Worm (Caenorhabditis elegans) whole organism, L2 larva: ENCODE measurements around the gene Y17G9B.8.

Source experiments
- C34F6.9 ChIP-seq: fragments of 150-350 bp; optimal IDR thresholded peaks from 2 replicates; lab custom pipeline; 2014; ENCODE audit warnings: missing biosample characterization, missing genetic modification characterization
- R02D3.7 ChIP-seq: fragments of 150-350 bp; optimal IDR thresholded peaks from 2 replicates; lab custom pipeline; 2014; ENCODE audit warnings: missing biosample characterization, missing genetic modification characterization
- Y55F3AM.14 ChIP-seq: fragments of 200-800 bp; sonication (Bioruptor generic); optimal IDR thresholded peaks from 2 replicates; lab custom pipeline; 2018; ENCODE audit warnings: mild to moderate bottlenecking, missing genetic modification characterization, missing compliant biosample characterization
- ZK546.5 ChIP-seq: sonication (generic microtip); optimal IDR thresholded peaks from 2 replicates; lab custom pipeline; 2017; ENCODE audit warnings: missing biosample characterization, missing genetic modification characterization
- aly-2 ChIP-seq: fragments of 150-350 bp; optimal IDR thresholded peaks from 2 replicates; lab custom pipeline; 2014; ENCODE audit warnings: missing biosample characterization, missing genetic modification characterization
- ama-1 ChIP-seq: fragments of 150-350 bp; optimal IDR thresholded peaks from 2 replicates; lab custom pipeline; 2018; ENCODE audit warnings: inconsistent platforms
- ceh-16 ChIP-seq: fragments of 150-350 bp; optimal IDR thresholded peaks from 2 replicates; lab custom pipeline; 2014; ENCODE audit warnings: missing biosample characterization, missing genetic modification characterization
- ceh-82 ChIP-seq: fragments of 150-350 bp; optimal IDR thresholded peaks from 2 replicates; lab custom pipeline; 2014; ENCODE audit warnings: missing biosample characterization, missing genetic modification characterization
- crh-2 ChIP-seq: sonication (generic microtip); optimal IDR thresholded peaks from 2 replicates; lab custom pipeline; 2017; ENCODE audit warnings: missing biosample characterization, missing genetic modification characterization
- dmd-4 ChIP-seq: sonication (generic microtip); optimal IDR thresholded peaks from 2 replicates; lab custom pipeline; 2017; ENCODE audit warnings: missing biosample characterization, missing genetic modification characterization
- egl-27 ChIP-seq: sonication (generic microtip); optimal IDR thresholded peaks from 3 replicates; lab custom pipeline; 2017; ENCODE audit warnings: missing biosample characterization, missing genetic modification reagents, missing genetic modification characterization
- elt-1 ChIP-seq: fragments of 150-350 bp; optimal IDR thresholded peaks from 2 replicates; lab custom pipeline; 2014; ENCODE audit warnings: missing biosample characterization, missing genetic modification characterization
- elt-3 ChIP-seq: sonication (generic microtip); optimal IDR thresholded peaks from 2 replicates; lab custom pipeline; 2017; ENCODE audit warnings: missing biosample characterization, missing genetic modification characterization
- fos-1 ChIP-seq: fragments of 150-350 bp; optimal IDR thresholded peaks from 2 replicates; lab custom pipeline; 2014; ENCODE audit warnings: missing biosample characterization, missing genetic modification characterization
- gmeb-1 ChIP-seq: fragments of 150-350 bp; optimal IDR thresholded peaks from 2 replicates; lab custom pipeline; 2014; ENCODE audit warnings: missing biosample characterization, missing genetic modification characterization
- lin-11 ChIP-seq: fragments of 150-350 bp; sonication (generic microtip); optimal IDR thresholded peaks from 2 replicates; lab custom pipeline; 2014; ENCODE audit warnings: missing biosample characterization, missing genetic modification characterization, inconsistent platforms, mixed read lengths
- lin-39 ChIP-seq: fragments of 150-350 bp; optimal IDR thresholded peaks from 2 replicates; lab custom pipeline; 2014; ENCODE audit warnings: missing biosample characterization, missing genetic modification reagents, missing genetic modification characterization
- lsy-2 ChIP-seq, 2 experiments: fragments of 150-350 bp in 1 of 2; sonication (generic microtip) in 1 of 2; optimal IDR thresholded peaks; 2 replicates each; lab custom pipeline; 2014 to 2017; ENCODE audit warnings: missing biosample characterization in 2 of 2, missing genetic modification characterization in 2 of 2
- mbf-1 ChIP-seq: sonication (generic microtip); optimal IDR thresholded peaks from 2 replicates; lab custom pipeline; 2017; ENCODE audit warnings: missing biosample characterization, missing genetic modification characterization
- nhr-10 ChIP-seq: sonication (generic microtip); optimal IDR thresholded peaks from 2 replicates; lab custom pipeline; 2017; ENCODE audit warnings: missing biosample characterization, missing genetic modification characterization
- nhr-11 ChIP-seq: fragments of 150-350 bp; optimal IDR thresholded peaks from 2 replicates; lab custom pipeline; 2014; ENCODE audit warnings: missing biosample characterization, missing genetic modification characterization
- nhr-12 ChIP-seq: fragments of 150-350 bp; optimal IDR thresholded peaks from 2 replicates; lab custom pipeline; 2014; ENCODE audit warnings: missing biosample characterization, missing genetic modification characterization
- nhr-21 ChIP-seq: fragments of 150-350 bp; optimal IDR thresholded peaks from 2 replicates; lab custom pipeline; 2014; ENCODE audit warnings: missing biosample characterization, missing genetic modification characterization
- nhr-23 ChIP-seq: fragments of 150-350 bp; optimal IDR thresholded peaks from 2 replicates; lab custom pipeline; 2014; ENCODE audit warnings: missing biosample characterization, missing genetic modification reagents, missing genetic modification characterization
- nhr-25 ChIP-seq: fragments of 150-350 bp; sonication (generic microtip); optimal IDR thresholded peaks from 3 replicates; lab custom pipeline; 2014; ENCODE audit warnings: missing biosample characterization, missing genetic modification characterization
- nhr-6 ChIP-seq: fragments of 150-350 bp; optimal IDR thresholded peaks from 2 replicates; lab custom pipeline; 2014; ENCODE audit warnings: missing biosample characterization, missing genetic modification characterization
- nhr-77 ChIP-seq: fragments of 150-350 bp; optimal IDR thresholded peaks from 2 replicates; lab custom pipeline; 2014; ENCODE audit warnings: missing biosample characterization, missing genetic modification characterization
- peb-1 ChIP-seq: fragments of 150-350 bp; optimal IDR thresholded peaks from 2 replicates; lab custom pipeline; 2014; ENCODE audit warnings: missing biosample characterization, missing genetic modification characterization
- sem-4 ChIP-seq: fragments of 150-350 bp; optimal IDR thresholded peaks from 2 replicates; lab custom pipeline; 2014; ENCODE audit warnings: missing biosample characterization, missing genetic modification reagents, missing genetic modification characterization
- skn-1 ChIP-seq: sonication (generic microtip); optimal IDR thresholded peaks from 2 replicates; lab custom pipeline; 2017; ENCODE audit warnings: missing biosample characterization, missing genetic modification characterization
- sma-3 ChIP-seq: sonication (generic microtip); optimal IDR thresholded peaks from 2 replicates; lab custom pipeline; 2016; ENCODE audit warnings: missing genetic modification reagents, missing genetic modification characterization, missing compliant biosample characterization
- sma-9 ChIP-seq, 2 experiments: fragments of 150-350 bp in 1 of 2; sonication (generic microtip) in 1 of 2; optimal IDR thresholded peaks; 2 replicates each; lab custom pipeline; 2014 to 2016; ENCODE audit warnings: missing genetic modification characterization in 2 of 2, mild to moderate bottlenecking in 1 of 2, missing biosample characterization in 1 of 2, missing compliant biosample characterization in 1 of 2, missing genetic modification reagents in 1 of 2, moderate library complexity in 1 of 2
- snpc-4 ChIP-seq: fragments of 150-350 bp; optimal IDR thresholded peaks from 2 replicates; lab custom pipeline; 2014; ENCODE audit warnings: missing biosample characterization, missing genetic modification characterization
- unc-39 ChIP-seq: fragments of 150-350 bp; optimal IDR thresholded peaks from 2 replicates; lab custom pipeline; 2014; ENCODE audit warnings: missing biosample characterization, missing genetic modification characterization
- unc-55 ChIP-seq: fragments of 150-350 bp; sonication (generic microtip); optimal IDR thresholded peaks from 3 replicates; lab custom pipeline; 2014; ENCODE audit warnings: missing biosample characterization, missing genetic modification reagents, missing genetic modification characterization
- unc-62 ChIP-seq: fragments of 150-350 bp; optimal IDR thresholded peaks from 2 replicates; lab custom pipeline; 2014; ENCODE audit warnings: missing biosample characterization, missing genetic modification reagents, missing genetic modification characterization
- zag-1 ChIP-seq: fragments of 150-350 bp; optimal IDR thresholded peaks from 2 replicates; lab custom pipeline; 2014; ENCODE audit warnings: missing biosample characterization, missing genetic modification characterization
- ztf-11 ChIP-seq: sonication (generic microtip); optimal IDR thresholded peaks from 2 replicates; lab custom pipeline; 2017; ENCODE audit warnings: missing biosample characterization, missing genetic modification characterization
- ztf-4 ChIP-seq: fragments of 150-350 bp; optimal IDR thresholded peaks from 2 replicates; lab custom pipeline; 2014; ENCODE audit warnings: missing biosample characterization, missing genetic modification characterization

Gene Y17G9B.8

ce11 chrIV:4762990-4763545 is 4.4 kb upstream of the Y17G9B.8 start:
- TF ChIP-seq lsy-2 (tag; optimal IDR thresholded peaks at IDR 0.05; lab: Kevin White, UChicago): peak in 1 of 2 experiments; percentile 52

- TF ChIP-seq zag-1 (tag; lab: Kevin White, UChicago) (no peak), nhr-11 (tag; lab: Kevin White, UChicago) (no peak), elt-1 (no peak), sma-9 (GFP tag; optimal IDR thresholded peaks at IDR 0.05; lab: Kevin White, UChicago) (no peak), sma-9 (tag; optimal IDR thresholded peaks at IDR 0.05; lab: Kevin White, UChicago) (no peak), elt-3 (no peak), snpc-4 (tag; lab: Kevin White, UChicago) (no peak), gmeb-1 (no peak), unc-55 (GFP tag; lab: Kevin White, UChicago) (no peak), mbf-1 (tag; lab: Kevin White, UChicago) (no peak), sem-4 (tag; lab: Kevin White, UChicago) (no peak), nhr-12 (no peak)
Measured at ce11 chrIV:4760378-4761084, 1.9 kb upstream of the Y17G9B.8 start, which contains the start of the genes memi-1 and cyp-31A3. Gene memi-1, minus strand, starts transcription at chrIV:4760428. Gene cyp-31A3, plus strand, starts transcription at chrIV:4761049.

DNA sequence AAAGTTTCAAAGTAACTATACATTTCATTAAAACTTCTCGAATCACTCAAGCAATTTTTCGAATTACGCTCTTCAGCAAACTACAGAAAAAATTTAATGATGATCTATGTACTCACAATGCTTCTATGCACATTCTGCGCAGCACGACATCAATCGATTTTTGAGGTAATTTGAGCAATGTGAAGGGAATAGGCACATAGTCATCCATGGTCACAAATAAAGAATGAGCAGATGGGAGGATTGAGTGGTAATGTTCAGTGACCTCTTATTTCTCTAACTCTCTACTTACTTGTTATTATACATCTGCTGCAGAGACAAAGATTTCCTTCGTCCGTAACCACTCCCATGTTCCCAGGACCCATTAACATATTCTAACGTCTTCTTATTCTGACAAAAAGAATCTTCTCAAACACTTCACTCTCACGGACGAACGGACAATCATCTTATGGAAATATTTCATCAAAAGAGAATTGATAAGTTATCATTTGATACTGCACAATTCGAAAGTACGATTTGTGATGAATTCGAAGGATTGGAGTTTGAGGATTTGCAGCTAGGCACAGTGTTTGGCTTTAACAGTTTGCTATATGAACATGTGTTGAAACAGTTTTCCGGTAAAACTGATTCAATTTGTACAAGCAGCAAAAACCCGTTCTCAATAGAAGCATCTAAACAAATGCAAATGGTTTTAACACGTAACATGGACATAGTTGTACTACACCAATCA is 2.5 kb downstream of the Y17G9B.8 start, which contains the start of the genes fbxb-77 and Y17G9B.11:
fbxb-77 (minus strand) TSS at position 229 of the 727 bp plus-strand sequence.
Y17G9B.11 (plus strand) TSS at position 677 of the 727 bp plus-strand sequence.
- TF ChIP-seq ztf-4 (tag; lab: Kevin White, UChicago) (no peak), lin-11 (tag; lab: Kevin White, UChicago) (no peak), ceh-82 (tag; lab: Kevin White, UChicago) (no peak), unc-62 (GFP tag; lab: Kevin White, UChicago) (no peak), skn-1 (no peak), sem-4 (tag; lab: Kevin White, UChicago) (no peak), peb-1 (no peak), nhr-10 (tag; lab: Kevin White, UChicago) (no peak)

DNA sequence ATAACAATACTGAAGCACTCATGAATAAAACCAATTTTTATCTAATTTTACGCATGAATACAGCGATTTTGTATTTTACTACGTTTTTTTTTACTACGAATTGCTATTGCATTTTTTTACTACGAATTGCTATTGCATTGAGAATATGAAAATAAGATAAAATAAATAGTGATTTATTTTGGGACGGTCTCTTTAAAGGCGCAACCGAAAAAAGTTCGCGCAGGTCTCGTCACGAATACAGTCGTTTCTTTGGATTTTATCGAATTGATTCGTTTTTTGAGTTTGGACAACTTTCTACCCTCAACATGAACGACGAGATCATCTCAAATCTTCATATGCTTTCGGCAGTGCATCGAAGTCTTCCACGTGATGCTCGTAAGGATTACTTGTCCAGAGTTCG is 6.8 kb downstream of the Y17G9B.8 start, which contains the start of gene Y17G9B.4:
Y17G9B.4 (plus strand) TSS at position 306 of the 400 bp plus-strand sequence.
- TF ChIP-seq Y55F3AM.14 (GFP tag; lab: Kevin White, UChicago) (no peak), nhr-77 (tag; lab: Kevin White, UChicago) (no peak), fos-1 (no peak), nhr-25 (tag; lab: Kevin White, UChicago) (no peak), ceh-82 (tag; lab: Kevin White, UChicago) (no peak), gmeb-1 (no peak), elt-1 (no peak), elt-3 (no peak), snpc-4 (tag; lab: Kevin White, UChicago) (no peak), peb-1 (no peak), unc-39 (tag; lab: Kevin White, UChicago) (no peak), nhr-23 (no peak), nhr-21 (tag; lab: Kevin White, UChicago) (no peak), nhr-6 (tag; lab: Kevin White, UChicago) (no peak), ZK546.5 (tag; lab: Kevin White, UChicago) (no peak), ama-1 (no peak), nhr-11 (tag; lab: Kevin White, UChicago) (no peak)

ce11 chrIV:4749728-4750278 is 8.8 kb downstream of the Y17G9B.8 start, which contains the start of the genes rpl-20 and Y17G9B.5:
Gene rpl-20, minus strand, starts transcription at chrIV:4749778.
Gene Y17G9B.5, plus strand, starts transcription at chrIV:4750240.
- TF ChIP-seq unc-62 (GFP tag; lab: Kevin White, UChicago) (peak; percentile 100), C34F6.9 (tag; lab: Kevin White, UChicago) (peak; percentile 100), peb-1 (no peak), lin-11 (tag; lab: Kevin White, UChicago) (peak; percentile 98), aly-2 (tag; lab: Kevin White, UChicago) (no peak), mbf-1 (tag; lab: Kevin White, UChicago) (peak; percentile 71), egl-27 (tag; lab: Kevin White, UChicago) (peak; percentile 100), ZK546.5 (tag; lab: Kevin White, UChicago) (peak; percentile 94), nhr-6 (tag; lab: Kevin White, UChicago) (peak; percentile 100), dmd-4 (tag; lab: Kevin White, UChicago) (peak; percentile 84), lin-39 (peak; percentile 94), ama-1 (peak; percentile 95), ceh-16 (tag; lab: Kevin White, UChicago) (peak; percentile 99), nhr-11 (tag; lab: Kevin White, UChicago) (peak; percentile 85), ceh-82 (tag; lab: Kevin White, UChicago) (peak; percentile 97), ztf-11 (tag; lab: Kevin White, UChicago) (peak; percentile 74), nhr-10 (tag; lab: Kevin White, UChicago) (peak; percentile 96), crh-2 (tag; lab: Kevin White, UChicago) (peak; percentile 100), unc-55 (GFP tag; lab: Kevin White, UChicago) (peak; percentile 100), nhr-21 (tag; lab: Kevin White, UChicago) (peak; percentile 100), lsy-2 (tag; optimal IDR thresholded peaks at IDR 0.05; lab: Kevin White, UChicago) (peak; percentile 100), snpc-4 (tag; lab: Kevin White, UChicago) (peak; percentile 95), elt-1 (peak; percentile 52), nhr-77 (tag; lab: Kevin White, UChicago) (peak; percentile 95), sma-3 (GFP tag; lab: Kevin White, UChicago) (peak; percentile 100), R02D3.7 (peak; percentile 100)
